Fruit fly (Drosophila melanogaster): ENCODE data around the gene CG5849.

CG5849 gene

dm6 chr3R:21698895-21699300 lies 41.0 kb upstream of the CG5849 start (continued):
- TF ChIP-seq fd85E (GFP tag; optimal IDR thresholded peaks at IDR 0.05) (no peak), Ets96B (tag; optimal IDR thresholded peaks at IDR 0.05) (peak; percentile 93), CG1621 (tag; optimal IDR thresholded peaks at IDR 0.05) (peak; percentile 80), achi (GFP tag; optimal IDR thresholded peaks at IDR 0.05) (peak; percentile 84), Ets21C (GFP tag; optimal IDR thresholded peaks at IDR 0.05) (peak; percentile 20), CG11294 (GFP tag; IDR thresholded peaks at IDR 0.05) (peak; percentile 53), CG31627 (GFP tag; optimal IDR thresholded peaks at IDR 0.05) (peak; percentile 46), Hr39 (GFP tag; optimal IDR thresholded peaks at IDR 0.05) (peak; percentile 46), CG11902 (GFP tag; optimal IDR thresholded peaks at IDR 0.05) (peak; percentile 65), CG15336 (GFP tag; IDR thresholded peaks at IDR 0.05) (peak; percentile 89), CG32006 (GFP tag; optimal IDR thresholded peaks at IDR 0.05) (peak; percentile 92), spab (GFP tag; optimal IDR thresholded peaks at IDR 0.05) (peak; percentile 88), CG34406 (GFP tag; optimal IDR thresholded peaks at IDR 0.05) (peak; percentile 81), Sox14 (GFP tag; optimal IDR thresholded peaks at IDR 0.05) (peak; percentile 65), lz (GFP tag; optimal IDR thresholded peaks at IDR 0.05) (peak; percentile 55), Blimp-1 (GFP tag; optimal IDR thresholded peaks at IDR 0.05) (peak; percentile 32), CG6163 (GFP tag; IDR thresholded peaks at IDR 0.05) (peak; percentile 80), fkh (GFP tag; optimal IDR thresholded peaks at IDR 0.05) (no peak), Met (GFP tag; optimal IDR thresholded peaks at IDR 0.05) (peak; percentile 65), Smox (GFP tag; optimal IDR thresholded peaks at IDR 0.05) (peak; percentile 58), net (GFP tag; optimal IDR thresholded peaks at IDR 0.05) (peak; percentile 83), CG11762 (GFP tag; optimal IDR thresholded peaks at IDR 0.05; ENCODE audit: insufficient read depth) (peak; percentile 75), Hr38 (GFP tag; optimal IDR thresholded peaks at IDR 0.05) (no peak), esn (GFP tag; optimal IDR thresholded peaks at IDR 0.05) (peak; percentile 76), fd59A (GFP tag; optimal IDR thresholded peaks at IDR 0.05) (peak; percentile 88), Hr4 (GFP tag; optimal IDR thresholded peaks at IDR 0.05) (peak; percentile 79), CG16779 (tag; optimal IDR thresholded peaks at IDR 0.05) (peak; percentile 72), OdsH (GFP tag; optimal IDR thresholded peaks at IDR 0.05) (peak; percentile 83), cyc (GFP tag; optimal IDR thresholded peaks at IDR 0.05) (peak; percentile 47), Sox15 (GFP tag; optimal IDR thresholded peaks at IDR 0.05) (peak; percentile 69), CG9139 (GFP tag; optimal IDR thresholded peaks at IDR 0.05) (peak; percentile 71), dsx (GFP tag; optimal IDR thresholded peaks at IDR 0.05; ENCODE audit: poor library complexity, severe bottlenecking) (peak; percentile 91), pdm3 (GFP tag; optimal IDR thresholded peaks at IDR 0.05) (peak; percentile 81), Gug (GFP tag; IDR thresholded peaks at IDR 0.05) (peak; percentile 48), ss (GFP tag; optimal IDR thresholded peaks at IDR 0.05) (peak; percentile 88 to 91), CG6854 (GFP tag; optimal IDR thresholded peaks at IDR 0.05) (peak; percentile 0)

dm6 chr3R:21700458-21700857 lies 39.4 kb upstream of the CG5849 start:
- TF ChIP-seq cyc (GFP tag; optimal IDR thresholded peaks at IDR 0.05) (no peak), pdm3 (GFP tag; optimal IDR thresholded peaks at IDR 0.05) (no peak), acj6 (GFP tag; optimal IDR thresholded peaks at IDR 0.05) (no peak), CG11294 (GFP tag; IDR thresholded peaks at IDR 0.05) (no peak), CG6163 (GFP tag; IDR thresholded peaks at IDR 0.05) (no peak), fkh (GFP tag; optimal IDR thresholded peaks at IDR 0.05) (no peak), Blimp-1 (GFP tag; optimal IDR thresholded peaks at IDR 0.05) (peak; percentile 72), CG3919 (GFP tag; optimal IDR thresholded peaks at IDR 0.05) (no peak), CG16779 (tag; optimal IDR thresholded peaks at IDR 0.05) (no peak), esn (GFP tag; optimal IDR thresholded peaks at IDR 0.05) (no peak), CG6854 (GFP tag; optimal IDR thresholded peaks at IDR 0.05) (no peak), Met (GFP tag; optimal IDR thresholded peaks at IDR 0.05) (no peak), CG3032 (tag; optimal IDR thresholded peaks at IDR 0.05) (no peak), CG8119 (GFP tag; IDR thresholded peaks at IDR 0.05) (no peak), CG31627 (GFP tag; optimal IDR thresholded peaks at IDR 0.05) (no peak), fd59A (GFP tag; optimal IDR thresholded peaks at IDR 0.05) (no peak), Eip78C (GFP tag) (peak; percentile 6)
